Fruit fly (Drosophila melanogaster) whole organism: ENCODE results near the gene CG8814.

Experiments
- EcR ChIP-seq, 2 experiments: fragments of >200 bp; optimal IDR thresholded peaks; 2 replicates each; lab custom pipeline; 2017; ENCODE audit warnings: missing biosample characterization in 2 of 2, missing genetic modification characterization in 2 of 2, missing genetic modification reagents in 2 of 2
- pan ChIP-seq: fragments of >200 bp; optimal IDR thresholded peaks from 2 replicates; lab custom pipeline; 2017
- usp ChIP-seq: fragments of >200 bp; optimal IDR thresholded peaks from 2 replicates; lab custom pipeline; 2017; ENCODE audit warnings: missing biosample characterization, missing genetic modification characterization, mixed read lengths

DNA sequence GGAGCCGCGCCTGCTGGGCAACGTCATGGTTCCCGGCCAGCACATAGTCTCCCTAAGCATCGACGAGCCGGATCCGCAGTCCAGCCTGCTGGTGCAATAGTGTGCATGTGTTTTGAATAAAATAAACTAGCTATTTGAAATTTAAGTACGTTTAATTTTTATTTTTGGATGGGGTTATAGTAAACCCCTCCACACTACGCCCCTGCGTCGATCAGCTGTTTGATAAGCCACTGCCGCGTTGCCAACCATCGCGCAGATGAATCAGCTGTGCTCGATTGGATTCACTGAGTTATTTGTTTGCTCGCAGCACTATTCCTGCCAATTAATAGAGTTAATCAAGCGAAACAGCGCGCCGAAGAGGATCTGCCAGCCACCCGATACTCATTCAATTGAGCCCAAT, 4.2 kb downstream of the CG8814 start, which contains the start of gene RabGGTb:
- TF ChIP-seq EcR (GFP tag; optimal IDR thresholded peaks at IDR 0.05; lab: Kevin White, UChicago) (no peak), usp (GFP tag; lab: Kevin White, UChicago) (no peak), pan (no peak)
